Worm (Caenorhabditis elegans) whole organism, L3 larva: ENCODE data around the gene fil-1.
A peak's percentile ranks its signal among the peaks of the same experiment; 100 is the strongest.

Source experiments
- R02D3.7 ChIP-seq: fragments of 150-350 bp; optimal IDR thresholded peaks from 2 replicates; lab custom pipeline; 2014; ENCODE audit warnings: missing biosample characterization, missing genetic modification characterization
- ZK546.5 ChIP-seq: sonication (generic microtip); optimal IDR thresholded peaks from 2 replicates; lab custom pipeline; 2017; ENCODE audit warnings: missing biosample characterization, missing genetic modification characterization
- aly-2 ChIP-seq: fragments of 150-350 bp; optimal IDR thresholded peaks from 2 replicates; lab custom pipeline; 2014; ENCODE audit warnings: missing biosample characterization, missing genetic modification characterization
- ama-1 ChIP-seq: fragments of 150-350 bp; optimal IDR thresholded peaks from 2 replicates; lab custom pipeline; 2018
- ceh-28 ChIP-seq: fragments of 150-350 bp; optimal IDR thresholded peaks from 2 replicates; lab custom pipeline; 2014; ENCODE audit warnings: missing biosample characterization, missing genetic modification reagents, missing genetic modification characterization
- ceh-82 ChIP-seq: fragments of 150-350 bp; optimal IDR thresholded peaks from 2 replicates; lab custom pipeline; 2014; ENCODE audit warnings: missing biosample characterization, missing genetic modification characterization
- daf-12 ChIP-seq: fragments of 150-350 bp; optimal IDR thresholded peaks from 2 replicates; lab custom pipeline; 2014; ENCODE audit warnings: missing biosample characterization, missing genetic modification reagents, missing genetic modification characterization
- elt-1 ChIP-seq: fragments of 150-350 bp; optimal IDR thresholded peaks from 2 replicates; lab custom pipeline; 2014; ENCODE audit warnings: missing biosample characterization, missing genetic modification characterization
- elt-2 ChIP-seq: sonication (generic microtip); optimal IDR thresholded peaks from 2 replicates; lab custom pipeline; 2016; ENCODE audit warnings: missing genetic modification reagents, mild to moderate bottlenecking, missing genetic modification characterization, missing compliant biosample characterization
- elt-3 ChIP-seq, 3 experiments: fragments of 150-350 bp in 1 of 3; sonication (generic microtip) in 2 of 3; optimal IDR thresholded peaks; 2 replicates in 2 of 3; 4 replicates in 1 of 3; lab custom pipeline; 2014 to 2017; ENCODE audit warnings: missing biosample characterization in 3 of 3, missing genetic modification characterization in 3 of 3
- eor-1 ChIP-seq, 2 experiments: fragments of 150-350 bp; optimal IDR thresholded peaks; 2 replicates each; lab custom pipeline; 2014 to 2018; ENCODE audit warnings: missing biosample characterization in 2 of 2, missing genetic modification characterization in 2 of 2
- hmg-11 ChIP-seq: sonication (generic microtip); optimal IDR thresholded peaks from 2 replicates; lab custom pipeline; 2016; ENCODE audit warnings: missing genetic modification characterization, missing compliant biosample characterization
- jun-1 ChIP-seq: fragments of 150-350 bp; optimal IDR thresholded peaks from 2 replicates; lab custom pipeline; 2014; ENCODE audit warnings: missing biosample characterization, missing genetic modification reagents, missing genetic modification characterization
- lin-39 ChIP-seq: fragments of 150-350 bp; optimal IDR thresholded peaks from 2 replicates; lab custom pipeline; 2018; ENCODE audit warnings: missing biosample characterization, missing genetic modification reagents, missing genetic modification characterization
- lsy-12 ChIP-seq: sonication (generic microtip); optimal IDR thresholded peaks from 2 replicates; lab custom pipeline; 2016; ENCODE audit warnings: mild to moderate bottlenecking, missing genetic modification characterization, missing compliant biosample characterization
- nhr-23 ChIP-seq: fragments of 150-350 bp; optimal IDR thresholded peaks from 2 replicates; lab custom pipeline; 2014; ENCODE audit warnings: missing biosample characterization, missing genetic modification reagents, missing genetic modification characterization
- nhr-237 ChIP-seq: fragments of 150-350 bp; optimal IDR thresholded peaks from 2 replicates; lab custom pipeline; 2014; ENCODE audit warnings: missing biosample characterization, missing genetic modification characterization
- nhr-25 ChIP-seq: sonication (generic microtip); optimal IDR thresholded peaks from 2 replicates; lab custom pipeline; 2017; ENCODE audit warnings: missing biosample characterization, missing genetic modification characterization
- nhr-28 ChIP-seq: fragments of 150-350 bp; optimal IDR thresholded peaks from 2 replicates; lab custom pipeline; 2014; ENCODE audit warnings: missing biosample characterization, missing genetic modification characterization
- nhr-43 ChIP-seq: sonication (generic microtip); optimal IDR thresholded peaks from 2 replicates; lab custom pipeline; 2016; ENCODE audit warnings: mild to moderate bottlenecking, missing genetic modification characterization, missing compliant biosample characterization; ENCODE audit not compliant: poor library complexity, severe bottlenecking
- nhr-76 ChIP-seq: fragments of 150-350 bp; sonication (generic microtip); optimal IDR thresholded peaks from 5 replicates; lab custom pipeline; 2014; ENCODE audit warnings: missing biosample characterization, missing genetic modification characterization
- nhr-77 ChIP-seq: fragments of 150-350 bp; optimal IDR thresholded peaks from 2 replicates; lab custom pipeline; 2014; ENCODE audit warnings: missing biosample characterization, missing genetic modification characterization
- pha-4 ChIP-seq: fragments of 150-350 bp; optimal IDR thresholded peaks from 2 replicates; lab custom pipeline; 2014; ENCODE audit warnings: missing biosample characterization, missing genetic modification reagents, missing genetic modification characterization
- pqm-1 ChIP-seq: fragments of 150-350 bp; optimal IDR thresholded peaks from 2 replicates; lab custom pipeline; 2017; ENCODE audit warnings: missing biosample characterization, missing genetic modification characterization, inconsistent platforms
- snpc-4 ChIP-seq: fragments of 150-350 bp; optimal IDR thresholded peaks from 2 replicates; lab custom pipeline; 2014; ENCODE audit warnings: missing biosample characterization, missing genetic modification characterization
- tbx-2 ChIP-seq: sonication (generic microtip); optimal IDR thresholded peaks from 2 replicates; lab custom pipeline; 2016; ENCODE audit warnings: mild to moderate bottlenecking, missing genetic modification characterization, missing compliant biosample characterization
- unc-39 ChIP-seq: sonication (generic microtip); optimal IDR thresholded peaks from 4 replicates; lab custom pipeline; 2017; ENCODE audit warnings: missing biosample characterization, missing genetic modification characterization
- unc-62 ChIP-seq: fragments of 150-350 bp; sonication (generic microtip); optimal IDR thresholded peaks from 4 replicates; lab custom pipeline; 2014; ENCODE audit warnings: missing biosample characterization, missing genetic modification reagents, missing genetic modification characterization
- zag-1 ChIP-seq: fragments of 150-350 bp; optimal IDR thresholded peaks from 2 replicates; lab custom pipeline; 2014; ENCODE audit warnings: missing biosample characterization, missing genetic modification characterization
- ztf-4 ChIP-seq: fragments of 150-350 bp; optimal IDR thresholded peaks from 2 replicates; lab custom pipeline; 2014; ENCODE audit warnings: missing biosample characterization, missing genetic modification characterization

The fil-1 gene

DNA sequence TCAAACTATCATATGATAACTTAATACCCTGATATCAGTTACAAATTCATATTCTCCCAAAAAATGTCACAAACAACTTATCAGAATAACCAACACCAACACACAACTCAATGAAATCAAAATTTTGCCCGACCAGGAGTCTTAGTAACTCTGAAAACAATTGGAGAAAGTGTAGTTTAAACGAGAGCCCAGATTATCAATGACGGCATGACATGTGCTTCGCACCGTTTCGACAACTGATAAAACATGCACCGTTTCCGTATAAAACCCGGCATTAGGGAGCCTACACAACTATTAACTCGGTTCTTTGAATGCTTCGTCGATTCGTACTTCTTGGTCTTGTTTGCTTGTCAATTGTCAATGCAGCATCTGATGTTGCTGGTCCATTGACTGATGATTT lies at the start of gene fil-1:
Gene fil-1 (plus strand): TSS at position 219 of the 400 bp plus-strand sequence.
- TF ChIP-seq ZK546.5 (tag; lab: Kevin White, UChicago), result no peak
- TF ChIP-seq daf-12 (tag; lab: Kevin White, UChicago), result no peak
- TF ChIP-seq pha-4, result peak; percentile 19
- TF ChIP-seq elt-2 (tag; lab: Kevin White, UChicago), result peak; percentile 74
- TF ChIP-seq aly-2, result no peak
- TF ChIP-seq eor-1 (tag; optimal IDR thresholded peaks at IDR 0.05; lab: Kevin White, UChicago), result no peak
- TF ChIP-seq R02D3.7 (tag; lab: Kevin White, UChicago), result no peak
- TF ChIP-seq ama-1 (lab: Kevin White, UChicago), result no peak
- TF ChIP-seq ceh-28 (tag; lab: Kevin White, UChicago), result no peak
- TF ChIP-seq zag-1 (tag; lab: Kevin White, UChicago), result no peak
- TF ChIP-seq lsy-12 (tag; lab: Kevin White, UChicago), result no peak
- TF ChIP-seq unc-39 (tag; lab: Kevin White, UChicago), result no peak
- no peak for TF ChIP-seq nhr-237 (tag; lab: Kevin White, UChicago)
- no peak for TF ChIP-seq pqm-1 (tag; lab: Kevin White, UChicago)
- TF ChIP-seq snpc-4, result no peak
- TF ChIP-seq nhr-77 (tag; lab: Kevin White, UChicago), result no peak
- TF ChIP-seq elt-3 (tag; optimal IDR thresholded peaks at IDR 0.05; lab: Kevin White, UChicago), result no peak
- TF ChIP-seq, all 47 proteins: peak for 2

DNA sequence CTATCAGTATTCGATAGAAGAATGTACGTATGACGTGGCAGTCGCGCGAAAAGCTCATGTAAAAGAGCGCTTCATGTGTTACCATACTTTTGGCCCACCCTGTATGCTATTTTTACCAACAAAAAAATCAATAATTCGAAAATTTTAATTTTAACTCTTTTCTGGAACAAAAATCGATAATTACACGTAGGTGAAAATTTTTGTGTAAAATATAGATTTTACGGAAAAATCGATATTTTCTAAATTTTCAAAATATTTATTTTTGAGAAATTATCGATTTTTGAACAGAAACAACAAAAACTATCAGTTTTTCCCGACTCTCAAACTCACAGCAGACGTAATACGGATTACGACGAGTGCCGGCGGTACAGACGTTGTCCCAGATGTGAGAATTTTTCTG lies 48.5 kb upstream of the fil-1 start:
- TF ChIP-seq ceh-28 (tag; lab: Kevin White, UChicago), result peak; percentile 46
- no peak for TF ChIP-seq unc-39 (tag; lab: Kevin White, UChicago)
- TF ChIP-seq snpc-4, result no peak
- TF ChIP-seq lin-39 (tag; lab: Kevin White, UChicago), result no peak
- no peak for TF ChIP-seq aly-2
- TF ChIP-seq, all 47 proteins: peak for 1

DNA sequence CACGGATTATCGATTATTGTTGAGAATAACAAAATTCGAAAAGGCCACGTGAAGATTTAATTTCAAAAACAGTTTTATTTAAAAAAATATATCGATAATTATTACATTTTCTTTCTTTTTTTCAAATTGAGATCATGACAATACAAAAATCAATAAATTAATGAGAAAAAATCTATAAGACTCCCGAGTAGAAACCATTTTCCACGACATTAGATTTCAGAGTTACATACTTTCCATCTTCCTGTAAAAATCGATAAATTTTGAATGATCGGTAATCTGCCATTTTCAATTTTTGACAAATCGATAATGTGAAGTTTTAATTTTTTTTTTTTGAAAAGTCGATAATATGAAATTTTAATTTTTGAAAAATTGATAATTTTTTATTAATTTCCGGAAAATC lies 47.9 kb upstream of the fil-1 start, which contains the start of gene C30G7.3:
Gene C30G7.3 (minus strand): TSS at position 8 of the 400 bp plus-strand sequence.
- TF ChIP-seq pha-4 (no peak), ceh-28 (tag; lab: Kevin White, UChicago) (peak; percentile 65)

DNA sequence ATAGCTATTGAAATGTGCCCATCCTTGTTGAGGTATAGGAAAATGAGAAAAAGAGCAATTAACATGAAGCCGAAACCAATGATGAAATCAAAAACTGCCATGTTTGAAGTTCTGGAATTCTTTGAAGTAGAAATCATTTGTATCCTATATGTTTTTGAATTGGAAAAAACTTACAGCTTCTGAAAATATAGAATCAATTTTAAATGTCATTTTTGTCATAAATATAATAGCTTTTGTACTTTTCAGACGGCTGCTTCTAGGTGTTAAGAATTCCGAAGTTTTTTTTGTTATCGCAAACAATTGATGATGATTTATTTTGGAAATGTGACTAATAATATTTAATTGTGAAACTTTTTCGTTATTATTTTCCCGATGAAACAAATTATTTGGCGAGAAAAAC lies 46.6 kb upstream of the fil-1 start, which contains the start of gene C30G7.4:
Gene C30G7.4 (minus strand): TSS at position 101 of the 400 bp plus-strand sequence.
- TF ChIP-seq nhr-23 (tag; lab: Kevin White, UChicago), result no peak
- no peak for TF ChIP-seq nhr-76 (tag; lab: Kevin White, UChicago)
- TF ChIP-seq nhr-25 (tag; lab: Kevin White, UChicago), result no peak
- no peak for TF ChIP-seq elt-1 (tag; lab: Kevin White, UChicago)
- no peak for TF ChIP-seq nhr-28 (tag; lab: Kevin White, UChicago)
- TF ChIP-seq unc-39 (tag; lab: Kevin White, UChicago), result no peak
- TF ChIP-seq jun-1, result no peak

DNA sequence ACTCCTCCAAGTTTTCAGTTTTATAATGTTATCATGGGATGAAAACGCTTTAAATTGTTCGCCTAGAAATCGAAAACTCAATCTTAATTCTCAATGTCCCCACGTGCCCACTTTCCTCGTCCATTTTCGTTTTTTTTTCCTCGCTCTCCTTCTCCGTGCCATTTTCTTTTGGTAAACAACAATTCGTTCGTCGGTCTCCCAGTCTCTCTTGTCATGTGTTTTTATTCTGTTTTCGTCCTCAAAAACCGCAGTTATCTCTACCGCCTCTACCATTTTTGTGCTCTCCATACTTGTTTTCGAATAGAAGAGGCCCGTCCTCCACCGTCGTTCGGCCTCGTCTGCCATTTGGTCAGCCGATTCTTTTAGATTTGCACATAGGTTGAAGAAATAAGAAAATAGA lies 45.1 kb upstream of the fil-1 start:
- TF ChIP-seq nhr-25 (tag; lab: Kevin White, UChicago) (no peak), daf-12 (tag; lab: Kevin White, UChicago) (no peak), nhr-28 (tag; lab: Kevin White, UChicago) (no peak), lin-39 (tag; lab: Kevin White, UChicago) (peak; percentile 61), hmg-11 (tag; lab: Kevin White, UChicago) (peak; percentile 2), nhr-43 (no peak), ztf-4 (tag; lab: Kevin White, UChicago) (no peak), pha-4 (peak; percentile 86), pqm-1 (tag; lab: Kevin White, UChicago) (no peak), ceh-82 (tag; lab: Kevin White, UChicago) (no peak)
- TF ChIP-seq, all 47 proteins: peak for 3

DNA sequence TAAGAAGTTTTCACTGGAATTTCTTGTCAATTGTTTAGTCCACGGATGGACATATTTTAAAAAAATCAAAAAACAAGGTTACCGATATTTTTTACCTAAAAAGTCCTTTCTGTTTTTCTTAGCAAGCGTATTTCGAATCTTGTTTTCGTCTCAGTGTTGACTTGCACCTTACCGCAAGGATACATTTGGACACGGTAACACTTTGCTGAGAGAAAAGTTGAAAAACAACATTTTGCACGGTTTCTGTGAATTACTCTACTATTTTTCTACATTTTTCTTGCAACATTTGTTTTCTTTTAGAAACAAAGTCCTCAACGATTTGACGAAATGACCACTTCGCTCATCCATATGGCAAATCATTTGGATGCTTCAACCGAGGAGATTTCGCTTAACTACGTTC lies 44.2 kb upstream of the fil-1 start, which contains the start of gene hil-1:
Gene hil-1 (plus strand): TSS at position 301 of the 400 bp plus-strand sequence.
- TF ChIP-seq nhr-43, result no peak
- TF ChIP-seq elt-2 (tag; lab: Kevin White, UChicago), result no peak
- no peak for TF ChIP-seq tbx-2
- no peak for TF ChIP-seq ceh-82 (tag; lab: Kevin White, UChicago)
- TF ChIP-seq ztf-4 (tag; lab: Kevin White, UChicago), result no peak
- no peak for TF ChIP-seq unc-62 (GFP tag; lab: Kevin White, UChicago)
